Fruit fly (Drosophila melanogaster): ENCODE data around the gene CG43703.

CG43703 gene

DNA sequence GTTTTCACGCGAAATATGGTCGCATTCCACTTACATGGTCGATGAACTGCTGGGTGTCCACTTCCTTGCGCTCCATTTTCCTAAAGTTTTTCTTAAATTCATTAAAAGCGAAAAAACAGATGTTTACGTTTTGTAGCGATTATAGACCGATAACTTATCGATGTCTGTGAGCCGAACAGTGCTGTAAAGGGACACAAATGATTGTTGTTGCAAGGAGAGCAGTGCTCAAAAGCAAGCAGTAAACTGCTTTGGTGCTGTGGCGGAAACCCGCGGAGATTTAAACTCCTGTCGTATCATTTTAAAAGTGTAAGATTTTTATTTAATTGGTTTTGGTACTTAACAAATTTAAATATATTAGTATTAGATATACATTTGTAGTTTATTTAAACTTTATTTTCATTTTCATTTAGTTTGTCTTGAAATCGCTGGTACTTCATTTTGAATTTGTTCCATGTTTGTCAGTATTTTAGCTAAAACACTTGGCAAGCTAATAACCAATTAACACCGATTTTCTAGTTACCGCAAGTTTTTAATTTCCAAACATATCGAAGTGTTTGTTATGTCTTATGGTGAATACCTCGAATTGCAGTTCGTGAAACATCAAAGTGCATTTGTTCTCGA lies 48.1 kb downstream of the CG43703 start, which contains the start of gene CG3407 (continued):
- TF ChIP-seq CG14014 (GFP tag; IDR thresholded peaks at IDR 0.05) (no peak), Lim3 (GFP tag; IDR thresholded peaks at IDR 0.05) (no peak), CG13123 (GFP tag; optimal IDR thresholded peaks at IDR 0.05) (peak; percentile 42), CG42726 (GFP tag; IDR thresholded peaks at IDR 0.05; ENCODE audit: partially characterized antibody) (peak; percentile 57), CG10147 (GFP tag; optimal IDR thresholded peaks at IDR 0.05) (no peak), YL-1 (GFP tag; optimal IDR thresholded peaks at IDR 0.05) (peak; percentile 51), CG7987 (GFP tag; optimal IDR thresholded peaks at IDR 0.05) (no peak), CG14441 (GFP tag; IDR thresholded peaks at IDR 0.05) (no peak), CG7963 (GFP tag; IDR thresholded peaks at IDR 0.05; ENCODE audit: partially characterized antibody) (peak; percentile 64), croc (GFP tag; conservative IDR thresholded peaks at IDR 0.05) (no peak; the same call in 1 of the 3 replicates), Dfd (GFP tag; optimal IDR thresholded peaks at IDR 0.05) (peak in 1 of 2 experiments; percentile 48), sens (GFP tag) (peak; percentile 76), CG9437 (GFP tag; optimal IDR thresholded peaks at IDR 0.05) (peak; percentile 78), Atf-2 (GFP tag; optimal IDR thresholded peaks at IDR 0.05) (peak; percentile 16), slou (GFP tag; optimal IDR thresholded peaks at IDR 0.05) (no peak), CG13287 (GFP tag; IDR thresholded peaks at IDR 0.05; ENCODE audit: partially characterized antibody) (peak; percentile 81), HHEX (GFP tag; optimal IDR thresholded peaks at IDR 0.05) (no peak), CG33213 (GFP tag; optimal IDR thresholded peaks at IDR 0.05) (peak; percentile 61), CG4730 (GFP tag; IDR thresholded peaks at IDR 0.05) (no peak), CG32767 (GFP tag; IDR thresholded peaks at IDR 0.05) (no peak), fd3F (GFP tag; optimal IDR thresholded peaks at IDR 0.05) (no peak), Kr (GFP tag; optimal IDR thresholded peaks at IDR 0.05) (no peak), CG4424 (GFP tag; optimal IDR thresholded peaks at IDR 0.05) (peak; percentile 24), oc (tag; optimal IDR thresholded peaks at IDR 0.05) (peak; percentile 31), CG17361 (GFP tag; IDR thresholded peaks at IDR 0.05) (no peak), CG2120 (GFP tag; optimal IDR thresholded peaks at IDR 0.05) (peak; percentile 78), CG7839 (tag; optimal IDR thresholded peaks at IDR 0.05) (no peak), nmo (GFP tag; optimal IDR thresholded peaks at IDR 0.05) (peak; percentile 48), wdn (GFP tag; IDR thresholded peaks at IDR 0.05) (no peak), fu2 (GFP tag; optimal IDR thresholded peaks at IDR 0.05) (peak; percentile 37), hbn (GFP tag; IDR thresholded peaks at IDR 0.05; ENCODE audit: partially characterized antibody) (peak; percentile 61), CG14860 (GFP tag; IDR thresholded peaks at IDR 0.05; ENCODE audit: partially characterized antibody) (peak; percentile 16; the same call in 1 of the 3 replicates), dati (GFP tag; IDR thresholded peaks at IDR 0.05) (no peak), Optix (GFP tag; IDR thresholded peaks at IDR 0.05) (0 out of 3 replicates have a peak, but pooled peaks have one; percentile 9), E2f1 (GFP tag; IDR thresholded peaks at IDR 0.05) (no peak), insv (GFP tag; optimal IDR thresholded peaks at IDR 0.05) (no peak), CG17829 (tag; optimal IDR thresholded peaks at IDR 0.05) (peak; percentile 44), klu (GFP tag; IDR thresholded peaks at IDR 0.05) (no peak), CG10543 (GFP tag; optimal IDR thresholded peaks at IDR 0.05) (peak; percentile 29), CG43689 (GFP tag; IDR thresholded peaks at IDR 0.05) (no peak), disco-r (GFP tag; optimal IDR thresholded peaks at IDR 0.05) (no peak), Chrac-16 (GFP tag; optimal IDR thresholded peaks at IDR 0.05) (peak; percentile 55), gcm (GFP tag; optimal IDR thresholded peaks at IDR 0.05) (no peak), CG9817 (tag; optimal IDR thresholded peaks at IDR 0.05) (peak; percentile 53), wek (GFP tag; optimal IDR thresholded peaks at IDR 0.05) (no peak), CG7556 (GFP tag; optimal IDR thresholded peaks at IDR 0.05) (no peak), Dp (GFP tag; optimal IDR thresholded peaks at IDR 0.05) (peak; percentile 99), toy (GFP tag; IDR thresholded peaks at IDR 0.05) (no peak), zfh2 (GFP tag; optimal IDR thresholded peaks at IDR 0.05) (peak; percentile 74), Dll (GFP tag; IDR thresholded peaks at IDR 0.05; ENCODE audit: partially characterized antibody) (peak; percentile 77)

All from whole organism, embryonic.